Fruit fly (Drosophila melanogaster): ENCODE data around the gene escl.
A peak's percentile ranks its signal among the peaks of the same experiment; 100 is the strongest.

Gene escl

DNA sequence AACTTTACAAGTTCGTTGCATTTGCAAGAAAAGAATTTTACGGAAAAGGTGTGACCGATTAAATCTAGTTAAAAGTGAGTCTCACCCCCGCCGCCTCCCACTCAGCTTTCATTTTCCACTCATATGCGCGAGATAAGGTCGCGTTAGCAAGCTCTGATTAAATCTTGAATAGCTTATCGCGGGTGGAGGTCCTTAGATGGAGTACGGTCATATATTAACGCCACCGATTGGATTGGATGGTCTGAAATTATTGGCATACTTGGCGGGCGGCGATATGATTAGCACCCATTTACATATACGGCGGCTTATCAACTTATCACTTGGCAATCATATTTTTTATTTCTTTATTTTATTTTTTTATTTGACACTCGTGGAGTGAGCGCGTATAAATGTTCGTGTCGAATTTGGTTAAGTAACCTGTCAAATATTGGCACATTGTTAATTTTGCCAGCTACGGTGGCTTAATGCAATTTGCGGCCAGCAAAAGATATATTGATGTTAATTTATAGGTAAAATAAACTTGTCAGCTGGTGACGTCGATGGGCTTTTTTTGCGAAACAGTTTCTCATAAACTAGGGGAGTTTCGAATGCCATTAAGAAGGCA lies 39.0 kb downstream of the escl start (continued):
- TF ChIP-seq Dek (tag; optimal IDR thresholded peaks at IDR 0.05) = no peak
- no peak for TF ChIP-seq CG8290 (GFP tag; optimal IDR thresholded peaks at IDR 0.05)
- no peak for TF ChIP-seq CG8290 (tag; optimal IDR thresholded peaks at IDR 0.05)
- TF ChIP-seq dysf (GFP tag; IDR thresholded peaks at IDR 0.05) = no peak
- TF ChIP-seq CG8944 (GFP tag; optimal IDR thresholded peaks at IDR 0.05) = no peak
- peak; percentile 69 for TF ChIP-seq grn (GFP tag; optimal IDR thresholded peaks at IDR 0.05)
- TF ChIP-seq bbx (GFP tag; IDR thresholded peaks at IDR 0.05; ENCODE audit: partially characterized antibody) = no peak
- no peak for TF ChIP-seq Dref (GFP tag; IDR thresholded peaks at IDR 0.05)
- TF ChIP-seq CG1233 (GFP tag; optimal IDR thresholded peaks at IDR 0.05) = no peak
- no peak for TF ChIP-seq Rfx (GFP tag; IDR thresholded peaks at IDR 0.05)
- TF ChIP-seq row (GFP tag; IDR thresholded peaks at IDR 0.05) = no peak
- no peak for TF ChIP-seq CrebB (tag; optimal IDR thresholded peaks at IDR 0.05)
- TF ChIP-seq fu2 (GFP tag; optimal IDR thresholded peaks at IDR 0.05) = no peak
- TF ChIP-seq chinmo (GFP tag; IDR thresholded peaks at IDR 0.05; ENCODE audit: partially characterized antibody) = 0 out of 4 replicates have a peak, but pooled peaks have one; percentile 55
- TF ChIP-seq Antp (GFP tag; optimal IDR thresholded peaks at IDR 0.05) = no peak
- TF ChIP-seq sr (GFP tag; IDR thresholded peaks at IDR 0.05) = no peak
- peak; percentile 93 for TF ChIP-seq exex (tag; optimal IDR thresholded peaks at IDR 0.05)

DNA sequence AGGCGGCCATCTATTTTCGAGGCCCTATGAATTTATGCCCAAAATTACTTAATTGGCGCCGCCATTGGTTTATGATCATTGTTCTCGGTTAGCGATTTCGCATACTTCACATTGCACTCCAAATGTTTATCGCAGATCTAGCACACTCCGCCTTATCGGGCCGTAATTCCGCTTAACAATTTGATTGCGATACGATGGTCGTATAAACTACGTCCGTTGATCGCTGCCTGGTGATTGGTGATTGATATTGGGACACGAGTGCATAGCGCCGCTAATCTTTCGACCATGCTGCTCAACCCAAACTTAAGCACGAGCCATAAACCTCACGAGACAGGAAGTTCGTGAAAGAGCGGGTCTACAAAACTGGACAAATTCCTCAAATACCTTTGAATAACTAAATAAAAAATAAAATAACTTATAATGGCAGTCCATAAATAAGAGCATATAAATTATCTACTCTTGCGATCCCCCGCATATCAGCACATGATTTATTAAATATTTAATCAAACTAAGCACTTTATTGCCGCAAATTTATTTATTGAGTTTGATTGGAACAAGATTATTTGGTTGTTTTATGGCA lies 39.9 kb downstream of the escl start:
- no peak for TF ChIP-seq pzg (GFP tag; optimal IDR thresholded peaks at IDR 0.05)
- no peak for TF ChIP-seq CG4328 (GFP tag; optimal IDR thresholded peaks at IDR 0.05)
- TF ChIP-seq cwo (GFP tag; optimal IDR thresholded peaks at IDR 0.05) = peak; percentile 74
- peak; percentile 96 for TF ChIP-seq exex (tag; optimal IDR thresholded peaks at IDR 0.05)
- peak; percentile 74 for TF ChIP-seq sug (tag; optimal IDR thresholded peaks at IDR 0.05)
- TF ChIP-seq Mrtf (GFP tag; IDR thresholded peaks at IDR 0.05) = no peak
- TF ChIP-seq chif (GFP tag; optimal IDR thresholded peaks at IDR 0.05) = no peak
- no peak for TF ChIP-seq Stat92E (GFP tag; optimal IDR thresholded peaks at IDR 0.05)
- peak; percentile 87 for TF ChIP-seq sd (tag; optimal IDR thresholded peaks at IDR 0.05)
- peak; percentile 58 for TF ChIP-seq Nf-YB (GFP tag; optimal IDR thresholded peaks at IDR 0.05)
- peak; percentile 53 for TF ChIP-seq Nf-YC (tag; optimal IDR thresholded peaks at IDR 0.05)
- no peak for TF ChIP-seq tll (GFP tag; optimal IDR thresholded peaks at IDR 0.05)
- no peak for TF ChIP-seq CG6765 (GFP tag; optimal IDR thresholded peaks at IDR 0.05)
- TF ChIP-seq Dref (GFP tag; IDR thresholded peaks at IDR 0.05) = no peak
- TF ChIP-seq knrl (GFP tag; IDR thresholded peaks at IDR 0.05; ENCODE audit: partially characterized antibody) = no peak
- peak; percentile 12 for TF ChIP-seq Med (GFP tag)
- TF ChIP-seq chinmo (GFP tag; IDR thresholded peaks at IDR 0.05; ENCODE audit: partially characterized antibody) = 0 out of 4 replicates have a peak, but pooled peaks have one; percentile 48
- TF ChIP-seq CG9727 (GFP tag; optimal IDR thresholded peaks at IDR 0.05) = no peak
- 0 out of 2 replicates have a peak, but pooled peaks have one; percentile 7 for TF ChIP-seq NFAT (GFP tag; IDR thresholded peaks at IDR 0.05)
- no peak for TF ChIP-seq fd102C (GFP tag; optimal IDR thresholded peaks at IDR 0.05)
- peak; percentile 9 for TF ChIP-seq gro (GFP tag; optimal IDR thresholded peaks at IDR 0.05)
- no peak for TF ChIP-seq bab2 (GFP tag; optimal IDR thresholded peaks at IDR 0.05)
- peak; percentile 10 for TF ChIP-seq B-H2 (GFP tag; optimal IDR thresholded peaks at IDR 0.05)
- peak; percentile 95 for TF ChIP-seq grn (GFP tag; optimal IDR thresholded peaks at IDR 0.05)
- TF ChIP-seq mam (GFP tag; optimal IDR thresholded peaks at IDR 0.05) = no peak
- peak; percentile 4 for TF ChIP-seq CG18599 (GFP tag; optimal IDR thresholded peaks at IDR 0.05)
- no peak for TF ChIP-seq CG8924 (tag; optimal IDR thresholded peaks at IDR 0.05)
- TF ChIP-seq cg (GFP tag; optimal IDR thresholded peaks at IDR 0.05) = no peak
- TF ChIP-seq CG34376 (GFP tag; optimal IDR thresholded peaks at IDR 0.05) = peak; percentile 82
- TF ChIP-seq PHDP (tag; optimal IDR thresholded peaks at IDR 0.05) = peak; percentile 9
- TF ChIP-seq mirr (GFP tag; optimal IDR thresholded peaks at IDR 0.05) = peak; percentile 15
- no peak for TF ChIP-seq sim (GFP tag; IDR thresholded peaks at IDR 0.05)
- no peak for TF ChIP-seq CG12104 (GFP tag; optimal IDR thresholded peaks at IDR 0.05)
- peak; percentile 44; the same call in 1 of the 3 replicates for TF ChIP-seq vnd (GFP tag; IDR thresholded peaks at IDR 0.05; ENCODE audit: partially characterized antibody)

Data from whole organism, embryonic.